Fruit fly (Drosophila melanogaster) whole organism, embryonic: ENCODE measurements around the gene CG12096.

ENCODE experiments used
- Antp ChIP-seq: fragments of 200-800 bp; sonication (Bioruptor generic); optimal IDR thresholded peaks from 3 replicates; lab custom pipeline; 2016; ENCODE audit warnings: missing biosample characterization, missing genetic modification characterization
- Asciz ChIP-seq: fragments of 200-800 bp; sonication (Bioruptor generic); optimal IDR thresholded peaks from 2 replicates; lab custom pipeline; 2017; ENCODE audit warnings: missing biosample characterization, mild to moderate bottlenecking, missing genetic modification characterization, missing genetic modification reagents
- Atf3 ChIP-seq: fragments of 200-800 bp; sonication (Bioruptor generic); optimal IDR thresholded peaks from 3 replicates; lab custom pipeline; 2016; ENCODE audit warnings: missing biosample characterization, missing genetic modification characterization
- Bdp1 ChIP-seq: fragments of 200-800 bp; sonication (Bioruptor generic); optimal IDR thresholded peaks from 3 replicates; lab custom pipeline; 2016; ENCODE audit warnings: missing biosample characterization, missing genetic modification characterization
- CG11560 ChIP-seq: fragments of 200-800 bp; sonication (Bioruptor generic); IDR thresholded peaks from 3 replicates; pipeline ENCODE4 v1.3.6; 2022; ENCODE audit warnings: missing biosample characterization, missing genetic modification characterization
- CG12071 ChIP-seq: fragments of 200-800 bp; sonication (Bioruptor generic); optimal IDR thresholded peaks from 3 replicates; lab custom pipeline; 2018; ENCODE audit warnings: missing biosample characterization, mild to moderate bottlenecking, missing genetic modification characterization
- CG12299 ChIP-seq: fragments of 200-800 bp; sonication (Bioruptor generic); optimal IDR thresholded peaks from 2 replicates; lab custom pipeline; 2018; ENCODE audit warnings: missing biosample characterization, mild to moderate bottlenecking, missing genetic modification characterization
- CG14667 ChIP-seq: fragments of 200-800 bp; sonication (Bioruptor generic); IDR thresholded peaks from 2 replicates; pipeline ENCODE4 v1.3.6; 2022; ENCODE audit warnings: missing biosample characterization, missing genetic modification characterization
- CG14860 ChIP-seq: fragments of 200-800 bp; sonication (Bioruptor generic); IDR thresholded peaks from 3 replicates; pipeline ENCODE4 v1.3.6; 2022; ENCODE audit warnings: missing biosample characterization, missing genetic modification characterization; ENCODE audit not compliant: partially characterized antibody
- CG1792 ChIP-seq: fragments of 200-800 bp; sonication (Bioruptor generic); optimal IDR thresholded peaks from 2 replicates; lab custom pipeline; 2016; ENCODE audit warnings: missing biosample characterization, missing genetic modification characterization
- CG34224 ChIP-seq: fragments of 200-800 bp; sonication (Bioruptor generic); IDR thresholded peaks from 3 replicates; pipeline ENCODE4 v1.3.6; 2022; ENCODE audit warnings: missing biosample characterization, missing genetic modification characterization; ENCODE audit not compliant: partially characterized antibody
- CG3847 ChIP-seq: fragments of 200-800 bp; sonication (Bioruptor generic); IDR thresholded peaks from 2 replicates; pipeline ENCODE4 v1.3.6; 2022; ENCODE audit warnings: missing biosample characterization, missing genetic modification characterization
- CG3995 ChIP-seq: fragments of 200-800 bp; sonication (Bioruptor generic); optimal IDR thresholded peaks from 3 replicates; lab custom pipeline; 2016; ENCODE audit warnings: missing biosample characterization, missing genetic modification characterization
- CG6813 ChIP-seq: fragments of 200-800 bp; sonication (Bioruptor generic); optimal IDR thresholded peaks from 2 replicates; lab custom pipeline; 2017; ENCODE audit warnings: missing biosample characterization, missing genetic modification characterization, mild to moderate bottlenecking, moderate library complexity, missing genetic modification reagents
- CG7357 ChIP-seq: fragments of 200-800 bp; sonication (Bioruptor generic); IDR thresholded peaks from 3 replicates; pipeline ENCODE4 v1.3.6; 2022; ENCODE audit warnings: missing biosample characterization, missing genetic modification characterization
- CG7372 ChIP-seq: fragments of 200-800 bp; sonication (Bioruptor generic); IDR thresholded peaks from 2 replicates; pipeline ENCODE4 v1.3.6; 2022; ENCODE audit warnings: missing biosample characterization, missing genetic modification characterization
- CG7928 ChIP-seq: fragments of 200-800 bp; sonication (Bioruptor generic); optimal IDR thresholded peaks from 2 replicates; lab custom pipeline; 2017; ENCODE audit warnings: missing biosample characterization, mild to moderate bottlenecking, missing genetic modification characterization
- CG9215 ChIP-seq: fragments of 200-800 bp; sonication (Bioruptor generic); IDR thresholded peaks from 2 replicates; pipeline ENCODE4 v1.3.6; 2022; ENCODE audit warnings: missing biosample characterization, missing genetic modification characterization
- CG9437 ChIP-seq: fragments of 200-800 bp; sonication (Bioruptor generic); optimal IDR thresholded peaks from 2 replicates; lab custom pipeline; 2018; ENCODE audit warnings: missing biosample characterization, mild to moderate bottlenecking, missing genetic modification characterization
- CG9797 ChIP-seq: fragments of 200-800 bp; sonication (Bioruptor generic); optimal IDR thresholded peaks from 3 replicates; lab custom pipeline; 2018; ENCODE audit warnings: missing biosample characterization, mild to moderate bottlenecking, missing genetic modification characterization
- CkIIα-i1 ChIP-seq: fragments of 200-800 bp; sonication (Bioruptor generic); IDR thresholded peaks from 2 replicates; pipeline ENCODE4 v1.3.6; 2022; ENCODE audit warnings: missing biosample characterization, missing genetic modification characterization
- CoRest ChIP-seq: fragments of 200-800 bp; sonication (Bioruptor generic); optimal IDR thresholded peaks from 3 replicates; lab custom pipeline; 2018; ENCODE audit warnings: missing biosample characterization, mild to moderate bottlenecking, missing genetic modification characterization, moderate library complexity
- D19B ChIP-seq: fragments of 200-800 bp; sonication (Bioruptor generic); optimal IDR thresholded peaks from 2 replicates; lab custom pipeline; 2017; ENCODE audit warnings: missing biosample characterization, mild to moderate bottlenecking, missing genetic modification characterization
- Doc3 ChIP-seq: fragments of 200-800 bp; sonication (Bioruptor generic); IDR thresholded peaks from 3 replicates; pipeline ENCODE4 v1.3.6; 2022; ENCODE audit warnings: missing biosample characterization, missing genetic modification characterization; ENCODE audit not compliant: partially characterized antibody
- Ets65A ChIP-seq: fragments of 200-800 bp; sonication (Bioruptor generic); peaks from one replicate; lab custom pipeline; 2016; ENCODE audit warnings: missing biosample characterization, missing genetic modification characterization
- HmgZ ChIP-seq: fragments of 200-800 bp; sonication (Bioruptor generic); optimal IDR thresholded peaks from 2 replicates; lab custom pipeline; 2018; ENCODE audit warnings: missing biosample characterization, mild to moderate bottlenecking, missing genetic modification characterization
- Optix ChIP-seq: fragments of 200-800 bp; sonication (Bioruptor generic); IDR thresholded peaks from 3 replicates; pipeline ENCODE4 v1.3.6; 2022; ENCODE audit warnings: missing biosample characterization, missing genetic modification characterization
- Poxn ChIP-seq: fragments of 200-800 bp; sonication (Bioruptor generic); IDR thresholded peaks from 2 replicates; pipeline ENCODE4 v1.3.6; 2022; ENCODE audit warnings: missing biosample characterization, missing genetic modification characterization
- Vsx1 ChIP-seq: fragments of 200-800 bp; sonication (Bioruptor generic); optimal IDR thresholded peaks from 2 replicates; lab custom pipeline; 2017; ENCODE audit warnings: missing biosample characterization, mild to moderate bottlenecking, missing genetic modification characterization, missing genetic modification reagents
- ac ChIP-seq: fragments of 200-800 bp; sonication (Bioruptor generic); optimal IDR thresholded peaks from 3 replicates; lab custom pipeline; 2017; ENCODE audit warnings: missing biosample characterization, mild to moderate bottlenecking, missing genetic modification characterization
- ase ChIP-seq: fragments of 200-800 bp; sonication (Bioruptor generic); IDR thresholded peaks from 3 replicates; pipeline ENCODE4 v1.3.6; 2022; ENCODE audit warnings: missing biosample characterization, missing genetic modification characterization
- cad ChIP-seq: fragments of >200 bp; optimal IDR thresholded peaks from 2 replicates; lab custom pipeline; 2017; ENCODE audit warnings: missing biosample characterization, missing genetic modification characterization
- cg ChIP-seq: fragments of 200-800 bp; sonication (Bioruptor generic); optimal IDR thresholded peaks from 3 replicates; lab custom pipeline; 2019; ENCODE audit warnings: missing biosample characterization, mild to moderate bottlenecking, missing genetic modification characterization, moderate library complexity
- en ChIP-seq: fragments of 200-800 bp; sonication (Bioruptor generic); optimal IDR thresholded peaks from 2 replicates; lab custom pipeline; 2016; ENCODE audit warnings: missing biosample characterization, missing genetic modification characterization
- fd64A ChIP-seq: fragments of 200-800 bp; sonication (Bioruptor generic); optimal IDR thresholded peaks from 3 replicates; lab custom pipeline; 2018; ENCODE audit warnings: missing biosample characterization, mild to moderate bottlenecking, missing genetic modification characterization
- ftz-f1 ChIP-seq: fragments of 200-800 bp; sonication (Bioruptor generic); optimal IDR thresholded peaks from 2 replicates; lab custom pipeline; 2016; ENCODE audit warnings: missing biosample characterization, missing genetic modification characterization
- gce ChIP-seq: fragments of 200-800 bp; sonication (Bioruptor generic); IDR thresholded peaks from 3 replicates; pipeline ENCODE4 v1.3.6; 2022; ENCODE audit warnings: missing biosample characterization, missing genetic modification characterization
- gfzf ChIP-seq: fragments of 200-800 bp; sonication (Bioruptor generic); optimal IDR thresholded peaks from 2 replicates; lab custom pipeline; 2016; ENCODE audit warnings: missing biosample characterization, mild to moderate bottlenecking, missing genetic modification characterization, moderate library complexity
- grau ChIP-seq: fragments of 200-800 bp; optimal IDR thresholded peaks from 3 replicates; lab custom pipeline; 2019; ENCODE audit warnings: missing biosample characterization, mild to moderate bottlenecking, missing genetic modification characterization, moderate library complexity
- gsb ChIP-seq: fragments of 200-800 bp; sonication (Bioruptor generic); IDR thresholded peaks from 2 replicates; pipeline ENCODE4 v1.3.6; 2022; ENCODE audit warnings: missing biosample characterization, missing genetic modification characterization
- hbn ChIP-seq: fragments of 200-800 bp; sonication (Bioruptor generic); IDR thresholded peaks from 2 replicates; pipeline ENCODE4 v1.3.6; 2022; ENCODE audit warnings: missing biosample characterization, missing genetic modification characterization; ENCODE audit not compliant: partially characterized antibody
- jigr1 ChIP-seq: fragments of 200-800 bp; sonication (Bioruptor generic); IDR thresholded peaks from 3 replicates; pipeline ENCODE4 v1.3.6; 2022; ENCODE audit warnings: missing biosample characterization, missing genetic modification characterization
- lbe ChIP-seq: fragments of 200-800 bp; sonication (Bioruptor generic); optimal IDR thresholded peaks from 2 replicates; lab custom pipeline; 2016; ENCODE audit warnings: missing biosample characterization, mild to moderate bottlenecking, missing genetic modification characterization
- lmd ChIP-seq: fragments of 200-800 bp; sonication (Bioruptor generic); IDR thresholded peaks from 2 replicates; pipeline ENCODE4 v1.3.6; 2022; ENCODE audit warnings: missing biosample characterization, missing genetic modification characterization
- onecut ChIP-seq: fragments of 200-800 bp; sonication (Bioruptor generic); IDR thresholded peaks from 2 replicates; pipeline ENCODE4 v1.3.6; 2022; ENCODE audit warnings: missing biosample characterization, missing genetic modification characterization
- peb ChIP-seq: fragments of 200-800 bp; sonication (Bioruptor generic); IDR thresholded peaks from 2 replicates; pipeline ENCODE4 v1.3.6; 2022; ENCODE audit warnings: missing biosample characterization, missing genetic modification characterization
- pnt ChIP-seq: fragments of 200-800 bp; sonication (Bioruptor generic); optimal IDR thresholded peaks from 3 replicates; lab custom pipeline; 2016; ENCODE audit warnings: missing biosample characterization, missing genetic modification characterization
- pum ChIP-seq: fragments of 200-800 bp; sonication (Bioruptor generic); optimal IDR thresholded peaks from 2 replicates; lab custom pipeline; 2016; ENCODE audit warnings: missing biosample characterization, missing genetic modification characterization
- sob ChIP-seq: fragments of 200-800 bp; sonication (Bioruptor generic); IDR thresholded peaks from 2 replicates; pipeline ENCODE4 v1.3.6; 2022; ENCODE audit warnings: missing biosample characterization, missing genetic modification characterization
- tup ChIP-seq: fragments of 200-800 bp; sonication (Bioruptor generic); optimal IDR thresholded peaks from 2 replicates; lab custom pipeline; 2016; ENCODE audit warnings: missing biosample characterization, mild to moderate bottlenecking, missing genetic modification characterization, moderate library complexity
- zf30C ChIP-seq: fragments of 200-800 bp; sonication (Bioruptor generic); optimal IDR thresholded peaks from 3 replicates; lab custom pipeline; 2018; ENCODE audit warnings: missing biosample characterization, mild to moderate bottlenecking, missing genetic modification characterization
- zfh2 ChIP-seq: fragments of 200-800 bp; sonication (Bioruptor generic); optimal IDR thresholded peaks from 2 replicates; lab custom pipeline; 2016; ENCODE audit warnings: missing biosample characterization, missing genetic modification characterization

The CG12096 gene

dm6 chrX:13159481-13159880 is at the start of gene CG12096, which contains the start of gene Bap60 (continued):
- TF ChIP-seq Antp (GFP tag; lab: Kevin White, UChicago): peak; percentile 73
- TF ChIP-seq peb (GFP tag; lab: Robert Waterston, UW): no peak
- TF ChIP-seq pnt: peak; percentile 65
- peak; percentile 40; the same call in 2 of the 3 replicates for TF ChIP-seq CG7357 (GFP tag; lab: Robert Waterston, UW)
- peak; percentile 55 for TF ChIP-seq CG9797 (GFP tag; lab: Kevin White, UChicago)
- no peak for TF ChIP-seq gsb (GFP tag; lab: Robert Waterston, UW)
- TF ChIP-seq HmgZ (tag; lab: Kevin White, UChicago): peak; percentile 88
- TF ChIP-seq CG9437 (GFP tag; lab: Kevin White, UChicago): peak; percentile 77
- TF ChIP-seq fd64A (GFP tag; lab: Kevin White, UChicago): no peak
- peak; percentile 13; the same call in 1 of the 3 replicates for TF ChIP-seq Optix (GFP tag; lab: Robert Waterston, UW)
- no peak for TF ChIP-seq gce (GFP tag; lab: Robert Waterston, UW)
- peak; percentile 90 for TF ChIP-seq Doc3
- no peak for TF ChIP-seq Poxn (GFP tag; lab: Robert Waterston, UW)
- no peak for TF ChIP-seq D19B (GFP tag; lab: Kevin White, UChicago)
- TF ChIP-seq en (GFP tag; lab: Kevin White, UChicago): peak; percentile 15
- TF ChIP-seq cg (GFP tag; lab: Kevin White, UChicago): peak; percentile 65
- peak; percentile 89 for TF ChIP-seq CG34224
- TF ChIP-seq Bdp1 (GFP tag; lab: Kevin White, UChicago): peak; percentile 43
- peak; percentile 81 for TF ChIP-seq pum
- TF ChIP-seq CoRest (tag; lab: Kevin White, UChicago): peak; percentile 90
- TF ChIP-seq hbn (GFP tag; lab: Robert Waterston, UW): peak; percentile 92
- TF ChIP-seq CG12071 (GFP tag; lab: Kevin White, UChicago): no peak
- peak; percentile 64 for TF ChIP-seq CG7372 (GFP tag; lab: Robert Waterston, UW)
- TF ChIP-seq cad (GFP tag; lab: Kevin White, UChicago): no peak
- peak; percentile 46 for TF ChIP-seq Atf3
- peak; percentile 50 for TF ChIP-seq CG12299 (tag; lab: Kevin White, UChicago)
- TF ChIP-seq ftz-f1 (GFP tag; lab: Kevin White, UChicago): no peak
- TF ChIP-seq CG6813 (GFP tag; lab: Kevin White, UChicago): no peak
- TF ChIP-seq Asciz: no peak
- no peak for TF ChIP-seq CG11560 (tag; lab: Robert Waterston, UW)
- TF ChIP-seq lbe (GFP tag; lab: Kevin White, UChicago): no peak
- TF ChIP-seq Vsx1: no peak
- TF ChIP-seq lmd (GFP tag; lab: Robert Waterston, UW): peak; percentile 68
- TF ChIP-seq ac (GFP tag; lab: Kevin White, UChicago): no peak
- peak; percentile 88 for TF ChIP-seq zfh2
- peak; percentile 82 for TF ChIP-seq grau (tag; lab: Kevin White, UChicago)
- TF ChIP-seq CG9215 (GFP tag; lab: Robert Waterston, UW): peak; percentile 80
- TF ChIP-seq tup (GFP tag; lab: Kevin White, UChicago): peak; percentile 49
- peak; percentile 29; the same call in 1 of the 3 replicates for TF ChIP-seq ase (GFP tag; lab: Robert Waterston, UW)
- TF ChIP-seq zf30C (GFP tag; lab: Kevin White, UChicago): no peak
- TF ChIP-seq CG14667 (GFP tag; lab: Robert Waterston, UW): peak; percentile 54
- TF ChIP-seq sob: peak; percentile 66; the same call in 1 of the 2 replicates
- peak; percentile 65 for TF ChIP-seq CG3847
- TF ChIP-seq CkIIα-i1 (GFP tag; lab: Robert Waterston, UW): no peak
- TF ChIP-seq onecut (GFP tag; lab: Robert Waterston, UW): 0 out of 2 replicates have a peak, but pooled peaks have one; percentile 18
- TF ChIP-seq CG1792 (GFP tag; lab: Kevin White, UChicago): peak; percentile 67
- TF ChIP-seq CG14860 (GFP tag; lab: Robert Waterston, UW): peak; percentile 94
- TF ChIP-seq CG3995 (GFP tag; lab: Kevin White, UChicago): peak; percentile 94
- peak; percentile 98 for TF ChIP-seq CG7928 (GFP tag; lab: Kevin White, UChicago)
- TF ChIP-seq gfzf (GFP tag; lab: Kevin White, UChicago): peak; percentile 43
- TF ChIP-seq Ets65A (GFP tag; lab: Kevin White, UChicago): peak; percentile 99
- TF ChIP-seq jigr1 (GFP tag; lab: Robert Waterston, UW): no peak
